Fruit fly (Drosophila melanogaster): ENCODE measurements around the gene scpr-C.

DNA sequence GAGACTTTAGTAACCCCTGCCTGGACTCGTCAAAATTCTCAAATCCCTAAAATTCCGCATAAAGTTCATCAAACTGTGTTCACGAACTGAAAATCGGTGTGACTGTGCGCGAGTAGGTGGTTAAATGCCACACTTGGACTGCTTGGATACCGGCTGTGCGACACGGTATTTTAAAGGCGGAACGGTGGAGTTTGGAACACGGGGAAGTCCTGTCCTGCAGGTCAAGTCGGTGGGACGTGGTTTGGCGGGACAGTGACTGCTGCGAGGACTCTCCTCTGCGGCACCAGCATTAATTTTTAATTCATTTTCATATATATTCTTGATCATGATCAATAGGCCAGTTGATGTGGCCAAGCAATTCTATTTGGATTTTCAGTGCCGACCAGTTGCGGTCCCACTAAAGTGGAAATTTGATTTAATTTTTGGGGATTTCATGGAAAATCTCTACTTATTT is 9.6 kb downstream of the scpr-C start, which contains the start of the genes Arfip and CG17721:
- TF ChIP-seq Sin3A (optimal IDR thresholded peaks at IDR 0.05) (no peak), psq (optimal IDR thresholded peaks at IDR 0.05) (no peak), Myc (optimal IDR thresholded peaks at IDR 0.05) (no peak), h (optimal IDR thresholded peaks at IDR 0.05) (no peak)

All from Kc167 (cell line).